Worm (Caenorhabditis elegans) whole organism, early embryonic: ENCODE results near the gene ZK105.1.

ENCODE experiments used
- F13C5.2 ChIP-seq: sonication (generic microtip); optimal IDR thresholded peaks from 2 replicates; lab custom pipeline; 2017; ENCODE audit warnings: mild to moderate bottlenecking, missing genetic modification characterization, inconsistent platforms, missing compliant biosample characterization
- aly-1 ChIP-seq: sonication (generic microtip); optimal IDR thresholded peaks from 2 replicates; lab custom pipeline; 2016; ENCODE audit warnings: missing genetic modification characterization, missing compliant biosample characterization
- ama-1 ChIP-seq: fragments of 150-350 bp; optimal IDR thresholded peaks from 2 replicates; lab custom pipeline; 2014
- ceh-13 ChIP-seq: fragments of 200-800 bp; sonication (Bioruptor generic); optimal IDR thresholded peaks from 2 replicates; lab custom pipeline; 2018; ENCODE audit warnings: mild to moderate bottlenecking, missing genetic modification characterization, missing compliant biosample characterization
- ceh-36 ChIP-seq: sonication (generic microtip); optimal IDR thresholded peaks from 2 replicates; lab custom pipeline; 2016; ENCODE audit warnings: missing genetic modification characterization, inconsistent platforms, missing compliant biosample characterization
- ets-7 ChIP-seq: sonication (generic microtip); optimal IDR thresholded peaks from 2 replicates; lab custom pipeline; 2016; ENCODE audit warnings: missing genotype, missing genetic modification characterization, missing compliant biosample characterization
- flt-1 ChIP-seq: fragments of 200-800 bp; sonication (Bioruptor generic); IDR thresholded peaks from 2 replicates; pipeline ENCODE4 v1.3.6; 2022; ENCODE audit warnings: missing genetic modification characterization, missing compliant biosample characterization
- hmbx-1 ChIP-seq: sonication (generic microtip); optimal IDR thresholded peaks from 2 replicates; lab custom pipeline; 2016; ENCODE audit warnings: mild to moderate bottlenecking, missing genetic modification characterization, missing compliant biosample characterization
- hnd-1 ChIP-seq: sonication (generic microtip); optimal IDR thresholded peaks from 2 replicates; lab custom pipeline; 2016; ENCODE audit warnings: missing genetic modification characterization, missing compliant biosample characterization
- scrt-1 ChIP-seq: fragments of 200-800 bp; sonication (Bioruptor generic); IDR thresholded peaks from 2 replicates; pipeline ENCODE4 v1.3.6; 2022; ENCODE audit warnings: missing genetic modification characterization, missing compliant biosample characterization
- sea-1 ChIP-seq: fragments of 200-800 bp; sonication (Bioruptor generic); conservative IDR thresholded peaks from 2 replicates; pipeline ENCODE4 v1.3.6; 2022; ENCODE audit warnings: missing genetic modification characterization, missing compliant biosample characterization
- tbx-11 ChIP-seq: fragments of 200-800 bp; sonication (Bioruptor generic); IDR thresholded peaks from 2 replicates; pipeline ENCODE4 v1.3.6; 2022; ENCODE audit warnings: missing genetic modification characterization, missing compliant biosample characterization
- tbx-37 ChIP-seq: fragments of 200-800 bp; sonication (Bioruptor generic); conservative IDR thresholded peaks from 2 replicates; pipeline ENCODE4 v1.3.6; 2022; ENCODE audit warnings: missing genetic modification reagents, missing genetic modification characterization, missing compliant biosample characterization

ce11 chrV:7739949-7740348 is 26.2 kb downstream of the ZK105.1 start:
- TF ChIP-seq tbx-37 (GFP tag; lab: Robert Waterston, UW) (no peak), ama-1 (lab: Kevin White, UChicago) (no peak), scrt-1 (GFP tag; lab: Robert Waterston, UW) (no peak), flt-1 (GFP tag; lab: Robert Waterston, UW) (no peak), hnd-1 (tag; lab: Kevin White, UChicago) (no peak), aly-1 (tag; lab: Kevin White, UChicago) (no peak), sea-1 (GFP tag; lab: Robert Waterston, UW) (no peak), ceh-36 (no peak), F13C5.2 (tag; lab: Kevin White, UChicago) (no peak), ceh-13 (GFP tag; lab: Kevin White, UChicago) (no peak), ets-7 (tag; lab: Kevin White, UChicago) (no peak), tbx-11 (GFP tag; lab: Robert Waterston, UW) (no peak), hmbx-1 (tag; lab: Kevin White, UChicago) (no peak)
